Worm (Caenorhabditis elegans): ENCODE measurements around the gene F14D7.18.

The F14D7.18 gene

ce11 chrV:14268616-14269015 is 21.9 kb downstream of the F14D7.18 start, which contains the start of gene F40G12.4:
Gene F40G12.4, minus strand, starts transcription at chrV:14268716.
- TF ChIP-seq elt-1 (tag; optimal IDR thresholded peaks at IDR 0.05; ENCODE audit: borderline replicate concordance, insufficient read depth) (no peak), elt-3 (tag; optimal IDR thresholded peaks at IDR 0.05) (no peak), ceh-39 (tag; optimal IDR thresholded peaks at IDR 0.05) (no peak), blmp-1 (tag; optimal IDR thresholded peaks at IDR 0.05) (no peak), nhr-12 (tag; optimal IDR thresholded peaks at IDR 0.05) (no peak), lin-32 (GFP tag; optimal IDR thresholded peaks at IDR 0.05) (no peak), nhr-2 (tag; optimal IDR thresholded peaks at IDR 0.05) (no peak), unc-62 (GFP tag; optimal IDR thresholded peaks at IDR 0.05) (no peak), flh-1 (GFP tag; optimal IDR thresholded peaks at IDR 0.05) (no peak), snpc-4 (tag; optimal IDR thresholded peaks at IDR 0.05) (no peak), pha-4 (tag; optimal IDR thresholded peaks at IDR 0.05) (no peak), ceh-83 (GFP tag; optimal IDR thresholded peaks at IDR 0.05) (no peak), bed-3 (GFP tag; optimal IDR thresholded peaks at IDR 0.05) (no peak), mls-2 (tag; optimal IDR thresholded peaks at IDR 0.05) (no peak), unc-39 (tag; optimal IDR thresholded peaks at IDR 0.05) (no peak), tbx-8 (GFP tag; optimal IDR thresholded peaks at IDR 0.05) (no peak), lin-13 (tag; optimal IDR thresholded peaks at IDR 0.05) (no peak), mep-1 (tag; optimal IDR thresholded peaks at IDR 0.05) (no peak), mab-5 (tag; optimal IDR thresholded peaks at IDR 0.05) (no peak), hlh-1 (tag; optimal IDR thresholded peaks at IDR 0.05) (no peak)

- TF ChIP-seq sem-2 (GFP tag; optimal IDR thresholded peaks at IDR 0.05), result no peak
- no peak for TF ChIP-seq pha-4 (tag; optimal IDR thresholded peaks at IDR 0.05)
- TF ChIP-seq lin-13 (tag; optimal IDR thresholded peaks at IDR 0.05), result no peak
- TF ChIP-seq ham-2 (GFP tag; optimal IDR thresholded peaks at IDR 0.05), result no peak
- no peak for TF ChIP-seq sptf-1 (tag; optimal IDR thresholded peaks at IDR 0.05)
- TF ChIP-seq unc-62 (GFP tag; optimal IDR thresholded peaks at IDR 0.05), result no peak
- no peak for TF ChIP-seq lsy-2 (tag; optimal IDR thresholded peaks at IDR 0.05)
Measured at ce11 chrV:14267326-14267942, 23.1 kb downstream of the F14D7.18 start.

- TF ChIP-seq mls-2 (tag; optimal IDR thresholded peaks at IDR 0.05) (no peak), nhr-76 (tag; optimal IDR thresholded peaks at IDR 0.05) (no peak), unc-62 (GFP tag; optimal IDR thresholded peaks at IDR 0.05) (no peak), zip-8 (tag; optimal IDR thresholded peaks at IDR 0.05) (no peak), hlh-1 (tag; optimal IDR thresholded peaks at IDR 0.05) (no peak), sem-2 (GFP tag; optimal IDR thresholded peaks at IDR 0.05) (no peak), ham-2 (GFP tag; optimal IDR thresholded peaks at IDR 0.05) (no peak), nhr-237 (tag; optimal IDR thresholded peaks at IDR 0.05) (no peak)
Measured at ce11 chrV:14260831-14261230, 29.7 kb downstream of the F14D7.18 start, which contains the start of gene F40G12.2. Gene F40G12.2, minus strand, starts transcription at chrV:14260931.

ce11 chrV:14256813-14257212 is 33.7 kb downstream of the F14D7.18 start, which contains the start of gene sre-8:
Gene sre-8, plus strand, starts transcription at chrV:14257113.
- no peak for TF ChIP-seq bed-3 (GFP tag; optimal IDR thresholded peaks at IDR 0.05)
- TF ChIP-seq unc-62 (GFP tag; optimal IDR thresholded peaks at IDR 0.05), result no peak
- TF ChIP-seq drap-1 (GFP tag; optimal IDR thresholded peaks at IDR 0.05), result no peak
- no peak for TF ChIP-seq ceh-43 (GFP tag; optimal IDR thresholded peaks at IDR 0.05)
- no peak for TF ChIP-seq lin-13 (tag; optimal IDR thresholded peaks at IDR 0.05)
- no peak for TF ChIP-seq nhr-237 (tag; optimal IDR thresholded peaks at IDR 0.05)
- no peak for TF ChIP-seq zip-8 (tag; optimal IDR thresholded peaks at IDR 0.05)
- TF ChIP-seq M03D4.4 (tag; optimal IDR thresholded peaks at IDR 0.05), result no peak
- TF ChIP-seq unc-120 (tag; optimal IDR thresholded peaks at IDR 0.05; ENCODE audit: poor library complexity, severe bottlenecking), result no peak
- TF ChIP-seq nhr-76 (tag; optimal IDR thresholded peaks at IDR 0.05), result no peak
- no peak for TF ChIP-seq elt-1 (tag; optimal IDR thresholded peaks at IDR 0.05; ENCODE audit: borderline replicate concordance, insufficient read depth)
- no peak for TF ChIP-seq snpc-4 (tag; optimal IDR thresholded peaks at IDR 0.05)
- TF ChIP-seq cnd-1 (tag; optimal IDR thresholded peaks at IDR 0.05), result no peak

- TF ChIP-seq elt-1 (tag; optimal IDR thresholded peaks at IDR 0.05; ENCODE audit: borderline replicate concordance, insufficient read depth) (no peak), hlh-1 (tag; optimal IDR thresholded peaks at IDR 0.05) (no peak), flh-1 (GFP tag; optimal IDR thresholded peaks at IDR 0.05) (no peak), tbx-8 (GFP tag; optimal IDR thresholded peaks at IDR 0.05) (no peak), sem-2 (GFP tag; optimal IDR thresholded peaks at IDR 0.05) (no peak), ces-1 (GFP tag; optimal IDR thresholded peaks at IDR 0.05) (no peak), nhr-12 (tag; optimal IDR thresholded peaks at IDR 0.05) (no peak), drap-1 (GFP tag; optimal IDR thresholded peaks at IDR 0.05) (no peak), sptf-1 (tag; optimal IDR thresholded peaks at IDR 0.05) (no peak), lin-32 (GFP tag; optimal IDR thresholded peaks at IDR 0.05) (no peak), elt-3 (tag; optimal IDR thresholded peaks at IDR 0.05) (no peak), ceh-83 (GFP tag; optimal IDR thresholded peaks at IDR 0.05) (no peak), mls-2 (tag; optimal IDR thresholded peaks at IDR 0.05) (no peak), ceh-43 (GFP tag; optimal IDR thresholded peaks at IDR 0.05) (no peak), ztf-11 (tag; optimal IDR thresholded peaks at IDR 0.05) (no peak), unc-39 (tag; optimal IDR thresholded peaks at IDR 0.05) (no peak), mep-1 (tag; optimal IDR thresholded peaks at IDR 0.05) (no peak), zip-8 (tag; optimal IDR thresholded peaks at IDR 0.05) (no peak), nhr-237 (tag; optimal IDR thresholded peaks at IDR 0.05) (no peak)
Measured at ce11 chrV:14254221-14254620, 36.3 kb downstream of the F14D7.18 start, which contains the start of gene K02E11.7. Gene K02E11.7, minus strand, starts transcription at chrV:14254321.

All from whole organism, mixed stage, embryonic.